Fruit fly (Drosophila melanogaster): Measurements from ENCODE around the gene Elp5.

- TF ChIP-seq Sin3A (optimal IDR thresholded peaks at IDR 0.05) (no peak), ttk (optimal IDR thresholded peaks at IDR 0.05) (no peak)
Observed at dm6 chr3L:2272669-2273068, 15.4 kb downstream of the Elp5 start, which contains the start of gene yellow-g.

Measured in Kc167 (cell line).